Fruit fly (Drosophila melanogaster) whole organism, embryonic: Measurements from ENCODE around the gene Nadsyn.
A peak's percentile ranks its signal among the peaks of the same experiment; 100 is the strongest.

Experiments
- Adf1 ChIP-seq: fragments of 200-800 bp; sonication (Bioruptor generic); IDR thresholded peaks from 2 replicates; pipeline ENCODE4 v1.3.6; 2022; ENCODE audit warnings: missing biosample characterization, missing genetic modification characterization
- Atf6 ChIP-seq: fragments of 200-800 bp; sonication (Bioruptor generic); IDR thresholded peaks from 2 replicates; pipeline ENCODE4 v1.3.6; 2022; ENCODE audit warnings: missing biosample characterization, missing genetic modification characterization
- CG1024 ChIP-seq: fragments of 200-800 bp; sonication (Bioruptor generic); IDR thresholded peaks from 2 replicates; pipeline ENCODE4 v1.3.6; 2022; ENCODE audit warnings: missing biosample characterization, missing genetic modification characterization
- CG10321 ChIP-seq: fragments of 200-800 bp; sonication (Bioruptor generic); IDR thresholded peaks from 2 replicates; pipeline ENCODE4 v1.3.6; 2022; ENCODE audit warnings: missing biosample characterization, missing genetic modification characterization
- CG10543 ChIP-seq: fragments of 200-800 bp; sonication (Bioruptor generic); optimal IDR thresholded peaks from 3 replicates; lab custom pipeline; 2017; ENCODE audit warnings: missing biosample characterization, mild to moderate bottlenecking, missing genetic modification characterization, moderate library complexity
- CG11085 ChIP-seq: fragments of 200-800 bp; sonication (Bioruptor generic); IDR thresholded peaks from 2 replicates; pipeline ENCODE4 v1.3.6; 2022; ENCODE audit warnings: missing biosample characterization, missing genetic modification characterization
- CG11504 ChIP-seq: fragments of 200-800 bp; sonication (Bioruptor generic); optimal IDR thresholded peaks from 3 replicates; lab custom pipeline; 2019; ENCODE audit warnings: missing biosample characterization, mild to moderate bottlenecking, missing genetic modification characterization, moderate library complexity
- CG1233 ChIP-seq: fragments of 200-800 bp; sonication (Bioruptor generic); optimal IDR thresholded peaks from 4 replicates; lab custom pipeline; 2018; ENCODE audit warnings: missing biosample characterization, mild to moderate bottlenecking, missing genetic modification characterization
- CG13424 ChIP-seq: fragments of 200-800 bp; sonication (Bioruptor generic); optimal IDR thresholded peaks from 2 replicates; lab custom pipeline; 2019; ENCODE audit warnings: missing biosample characterization, mild to moderate bottlenecking, missing genetic modification characterization, moderate library complexity
- CG15514 ChIP-seq: fragments of 200-800 bp; sonication (Bioruptor generic); optimal IDR thresholded peaks from 3 replicates; lab custom pipeline; 2017; ENCODE audit warnings: missing biosample characterization, missing genetic modification characterization, mild to moderate bottlenecking, moderate library complexity, missing genetic modification reagents
- CG17186 ChIP-seq: fragments of 200-800 bp; sonication (Bioruptor generic); optimal IDR thresholded peaks from 3 replicates; lab custom pipeline; 2017; ENCODE audit warnings: missing biosample characterization, missing genetic modification reagents, missing genetic modification characterization
- CG17385 ChIP-seq: fragments of 200-800 bp; sonication (Bioruptor generic); optimal IDR thresholded peaks from 3 replicates; lab custom pipeline; 2018; ENCODE audit warnings: missing biosample characterization, mild to moderate bottlenecking, missing genetic modification characterization
- CG17829 ChIP-seq: fragments of 200-800 bp; optimal IDR thresholded peaks from 2 replicates; lab custom pipeline; 2019; ENCODE audit warnings: missing biosample characterization, mild to moderate bottlenecking, missing genetic modification characterization, moderate library complexity
- CG1832 ChIP-seq: fragments of 200-800 bp; sonication (Bioruptor generic); optimal IDR thresholded peaks from 2 replicates; lab custom pipeline; 2017; ENCODE audit warnings: missing biosample characterization, mild to moderate bottlenecking, missing genetic modification characterization, inconsistent platforms
- CG18619 ChIP-seq: fragments of 200-800 bp; sonication (Bioruptor generic); optimal IDR thresholded peaks from 3 replicates; lab custom pipeline; 2017; ENCODE audit warnings: missing biosample characterization, mild to moderate bottlenecking, missing genetic modification characterization
- CG2116 ChIP-seq: fragments of 200-800 bp; sonication (Bioruptor generic); optimal IDR thresholded peaks from 3 replicates; lab custom pipeline; 2018; ENCODE audit warnings: missing biosample characterization, mild to moderate bottlenecking, missing genetic modification characterization
- CG2120 ChIP-seq: fragments of 200-800 bp; sonication (Bioruptor generic); optimal IDR thresholded peaks from 3 replicates; lab custom pipeline; 2016; ENCODE audit warnings: missing biosample characterization, missing genetic modification characterization
- CG2875 ChIP-seq: fragments of 200-800 bp; sonication (Bioruptor generic); optimal IDR thresholded peaks from 2 replicates; lab custom pipeline; 2017; ENCODE audit warnings: missing biosample characterization, mild to moderate bottlenecking, missing genetic modification characterization, missing genetic modification reagents
- CG34376 ChIP-seq: fragments of 200-800 bp; sonication (Bioruptor generic); optimal IDR thresholded peaks from 2 replicates; lab custom pipeline; 2018; ENCODE audit warnings: missing biosample characterization, mild to moderate bottlenecking, missing genetic modification characterization
- CG7839 ChIP-seq: fragments of 200-800 bp; sonication (Bioruptor generic); optimal IDR thresholded peaks from 3 replicates; lab custom pipeline; 2018; ENCODE audit warnings: missing biosample characterization, mild to moderate bottlenecking, missing genetic modification characterization, moderate library complexity
- CG8281 ChIP-seq: fragments of 200-800 bp; sonication (Bioruptor generic); optimal IDR thresholded peaks from 2 replicates; lab custom pipeline; 2018; ENCODE audit warnings: missing biosample characterization, mild to moderate bottlenecking, missing genetic modification characterization, moderate library complexity
- CG8478 ChIP-seq: fragments of >200 bp; optimal IDR thresholded peaks from 2 replicates; lab custom pipeline; 2018
- CG9215 ChIP-seq: fragments of 200-800 bp; sonication (Bioruptor generic); IDR thresholded peaks from 2 replicates; pipeline ENCODE4 v1.3.6; 2022; ENCODE audit warnings: missing biosample characterization, missing genetic modification characterization
- E2f2 ChIP-seq: fragments of 200-800 bp; sonication (Bioruptor generic); IDR thresholded peaks from 2 replicates; pipeline ENCODE4 v1.3.6; 2022; ENCODE audit warnings: missing biosample characterization, missing genetic modification characterization
- Ets97D ChIP-seq: fragments of 200-800 bp; sonication (Bioruptor generic); optimal IDR thresholded peaks from 3 replicates; lab custom pipeline; 2016; ENCODE audit warnings: missing biosample characterization, missing genetic modification characterization
- Med ChIP-seq: fragments of 200-800 bp; sonication (Bioruptor generic); peaks from one replicate; lab custom pipeline; 2016; ENCODE audit warnings: missing biosample characterization, missing genetic modification characterization, mild to moderate bottlenecking, inconsistent platforms, moderate library complexity
- Nf-YC ChIP-seq: fragments of 200-800 bp; optimal IDR thresholded peaks from 3 replicates; lab custom pipeline; 2019; ENCODE audit warnings: missing biosample characterization, mild to moderate bottlenecking, missing genetic modification characterization, moderate library complexity
- YL-1 ChIP-seq: fragments of 200-800 bp; sonication (Bioruptor generic); optimal IDR thresholded peaks from 3 replicates; lab custom pipeline; 2017; ENCODE audit warnings: missing biosample characterization, mild to moderate bottlenecking, missing genetic modification characterization
- abd-A ChIP-seq: fragments of 200-800 bp; sonication (Bioruptor generic); optimal IDR thresholded peaks from 3 replicates; lab custom pipeline; 2019; ENCODE audit warnings: missing biosample characterization, mild to moderate bottlenecking, missing genetic modification characterization, moderate library complexity
- amos ChIP-seq: fragments of 200-800 bp; sonication (Bioruptor generic); IDR thresholded peaks from 2 replicates; pipeline ENCODE4 v1.3.6; 2022; ENCODE audit warnings: missing biosample characterization, missing genetic modification characterization; ENCODE audit not compliant: partially characterized antibody
- bcd ChIP-seq: fragments of 200-800 bp; sonication (Bioruptor generic); optimal IDR thresholded peaks from 2 replicates; lab custom pipeline; 2017; ENCODE audit warnings: missing biosample characterization, mild to moderate bottlenecking, missing genetic modification characterization
- btn ChIP-seq: fragments of 200-800 bp; sonication (Bioruptor generic); optimal IDR thresholded peaks from 2 replicates; lab custom pipeline; 2016; ENCODE audit warnings: missing biosample characterization, missing genetic modification characterization
- chn ChIP-seq: fragments of 200-800 bp; sonication (Bioruptor generic); optimal IDR thresholded peaks from 2 replicates; lab custom pipeline; 2016; ENCODE audit warnings: missing biosample characterization, missing genetic modification characterization
- crol ChIP-seq: fragments of 200-800 bp; sonication (Bioruptor generic); IDR thresholded peaks from 2 replicates; pipeline ENCODE4 v1.3.6; 2022; ENCODE audit warnings: missing biosample characterization, missing genetic modification characterization
- cwo ChIP-seq: fragments of 200-800 bp; sonication (Bioruptor generic); optimal IDR thresholded peaks from 3 replicates; lab custom pipeline; 2017; ENCODE audit warnings: missing biosample characterization, missing genetic modification characterization, mild to moderate bottlenecking, moderate library complexity, missing genetic modification reagents
- dmrt11E ChIP-seq: fragments of 200-800 bp; sonication (Bioruptor generic); optimal IDR thresholded peaks from 3 replicates; lab custom pipeline; 2018; ENCODE audit warnings: missing biosample characterization, mild to moderate bottlenecking, missing genetic modification characterization, moderate library complexity
- fru ChIP-seq: fragments of >200 bp; optimal IDR thresholded peaks from 2 replicates; lab custom pipeline; 2017
- gcm2 ChIP-seq: fragments of 200-800 bp; sonication (Bioruptor generic); optimal IDR thresholded peaks from 2 replicates; lab custom pipeline; 2016; ENCODE audit warnings: missing biosample characterization, missing genetic modification characterization
- hkb ChIP-seq, 2 experiments: fragments of 200-800 bp in 1 of 2; fragments of >200 bp in 1 of 2; sonication (Bioruptor generic) in 1 of 2; IDR thresholded peaks in 1 of 2; optimal IDR thresholded peaks in 1 of 2; 2 replicates each; pipeline versions ENCODE4 v1.3.6 to Lab custom; 2017 to 2022; ENCODE audit warnings: missing biosample characterization in 1 of 2, missing genetic modification characterization in 1 of 2
- klu ChIP-seq: fragments of 200-800 bp; sonication (Bioruptor generic); IDR thresholded peaks from 2 replicates; pipeline ENCODE4 v1.3.6; 2022; ENCODE audit warnings: missing biosample characterization, missing genetic modification characterization
- lab ChIP-seq: fragments of 200-800 bp; sonication (Bioruptor generic); optimal IDR thresholded peaks from 3 replicates; lab custom pipeline; 2017; ENCODE audit warnings: missing biosample characterization, missing genetic modification characterization, mild to moderate bottlenecking, moderate library complexity, missing genetic modification reagents
- lilli ChIP-seq: fragments of 200-800 bp; sonication (Bioruptor generic); optimal IDR thresholded peaks from 3 replicates; lab custom pipeline; 2016; ENCODE audit warnings: missing biosample characterization, missing genetic modification characterization
- mld ChIP-seq: fragments of 200-800 bp; sonication (Bioruptor generic); IDR thresholded peaks from 3 replicates; pipeline ENCODE4 v1.3.6; 2022; ENCODE audit warnings: missing biosample characterization, missing genetic modification characterization; ENCODE audit not compliant: partially characterized antibody
- otp ChIP-seq: fragments of 200-800 bp; sonication (Bioruptor generic); IDR thresholded peaks from 3 replicates; pipeline ENCODE4, ENCODE4 v1.3.6; 2022; ENCODE audit warnings: missing biosample characterization, missing genetic modification characterization
- ranshi ChIP-seq: fragments of 200-800 bp; sonication (Bioruptor generic); IDR thresholded peaks from 2 replicates; pipeline ENCODE4 v1.3.6; 2022; ENCODE audit warnings: missing biosample characterization, missing genetic modification characterization
- sqz ChIP-seq: fragments of 200-800 bp; sonication (Bioruptor generic); optimal IDR thresholded peaks from 3 replicates; lab custom pipeline; 2018; ENCODE audit warnings: missing biosample characterization, mild to moderate bottlenecking, missing genetic modification characterization
- tna ChIP-seq: fragments of 200-800 bp; sonication (Bioruptor generic); IDR thresholded peaks from 2 replicates; pipeline ENCODE4 v1.3.6; 2022; ENCODE audit warnings: missing biosample characterization, missing genetic modification characterization; ENCODE audit not compliant: partially characterized antibody
- unc-4 ChIP-seq: fragments of 200-800 bp; sonication (Bioruptor generic); IDR thresholded peaks from 2 replicates; pipeline ENCODE4 v1.3.6; 2022; ENCODE audit warnings: missing biosample characterization, missing genetic modification characterization; ENCODE audit not compliant: partially characterized antibody
- zfh2 ChIP-seq: fragments of 200-800 bp; sonication (Bioruptor generic); optimal IDR thresholded peaks from 2 replicates; lab custom pipeline; 2016; ENCODE audit warnings: missing biosample characterization, missing genetic modification characterization

The Nadsyn gene

dm6 chrX:13670329-13670847, 47.7 kb downstream of the Nadsyn start:
- TF ChIP-seq sqz (no peak), CG1832 (GFP tag; lab: Kevin White, UChicago) (peak; percentile 65), CG2875 (GFP tag; lab: Kevin White, UChicago) (no peak), bcd (GFP tag; lab: Kevin White, UChicago) (no peak), CG10321 (GFP tag; lab: Robert Waterston, UW) (peak; percentile 39; the same call in 1 of the 2 replicates), otp (GFP tag; lab: Robert Waterston, UW) (no peak), crol (GFP tag; lab: Robert Waterston, UW) (peak; percentile 59; the same call in 1 of the 2 replicates), CG8281 (tag; lab: Kevin White, UChicago) (peak; percentile 93), Adf1 (GFP tag; lab: Robert Waterston, UW) (peak; percentile 94), Med (peak; percentile 24)

dm6 chrX:13669366-13669765, 48.7 kb downstream of the Nadsyn start, which contains the start of gene CG15760:
Gene CG15760, plus strand, starts transcription at chrX:13669699.
- TF ChIP-seq CG9215 (GFP tag; lab: Robert Waterston, UW) (no peak), ranshi (GFP tag; lab: Robert Waterston, UW) (no peak), amos (GFP tag; lab: Robert Waterston, UW) (no peak), dmrt11E (tag; lab: Kevin White, UChicago) (no peak), lab (no peak), chn (GFP tag; lab: Kevin White, UChicago) (no peak), cwo (GFP tag; lab: Kevin White, UChicago) (no peak), CG18619 (GFP tag; lab: Kevin White, UChicago) (no peak), klu (GFP tag; lab: Robert Waterston, UW) (no peak), zfh2 (GFP tag; lab: Kevin White, UChicago) (no peak), CG7839 (tag; lab: Kevin White, UChicago) (no peak), CG15514 (GFP tag; lab: Kevin White, UChicago) (peak; percentile 72), E2f2 (GFP tag; lab: Robert Waterston, UW) (0 out of 2 replicates have a peak, but pooled peaks have one; percentile 9), CG1233 (GFP tag; lab: Kevin White, UChicago) (no peak), CG11504 (no peak), Nf-YC (tag; lab: Kevin White, UChicago) (no peak), unc-4 (no peak), CG17186 (GFP tag; lab: Kevin White, UChicago) (no peak), mld (GFP tag; lab: Robert Waterston, UW) (no peak), CG13424 (tag; lab: Kevin White, UChicago) (peak; percentile 29), CG1024 (no peak), Atf6 (GFP tag; lab: Robert Waterston, UW) (no peak), YL-1 (GFP tag; lab: Kevin White, UChicago) (no peak), CG17385 (no peak), CG10543 (GFP tag; lab: Kevin White, UChicago) (no peak), CG2120 (GFP tag; lab: Kevin White, UChicago) (peak; percentile 25), CG17829 (tag; lab: Kevin White, UChicago) (no peak), Ets97D (GFP tag; lab: Kevin White, UChicago) (peak; percentile 31), btn (GFP tag; lab: Kevin White, UChicago) (no peak), CG11085 (GFP tag; lab: Robert Waterston, UW) (no peak), gcm2 (GFP tag; lab: Kevin White, UChicago) (no peak), CG8478 (lab: Kevin White, UChicago) (no peak), CG2116 (GFP tag; lab: Kevin White, UChicago) (peak; percentile 29), CG34376 (GFP tag; lab: Kevin White, UChicago) (peak; percentile 29), abd-A (tag; lab: Kevin White, UChicago) (no peak), Med (peak; percentile 71), lilli (GFP tag; lab: Kevin White, UChicago) (peak; percentile 22), tna (GFP tag; lab: Robert Waterston, UW) (no peak), fru (lab: Kevin White, UChicago) (no peak), hkb (optimal IDR thresholded peaks at IDR 0.05; lab: Kevin White, UChicago) (no peak), hkb (GFP tag; IDR thresholded peaks at IDR 0.05; lab: Robert Waterston, UW) (no peak)
